Worm (Caenorhabditis elegans): ENCODE data around the gene rpl-12.

Gene rpl-12

DNA sequence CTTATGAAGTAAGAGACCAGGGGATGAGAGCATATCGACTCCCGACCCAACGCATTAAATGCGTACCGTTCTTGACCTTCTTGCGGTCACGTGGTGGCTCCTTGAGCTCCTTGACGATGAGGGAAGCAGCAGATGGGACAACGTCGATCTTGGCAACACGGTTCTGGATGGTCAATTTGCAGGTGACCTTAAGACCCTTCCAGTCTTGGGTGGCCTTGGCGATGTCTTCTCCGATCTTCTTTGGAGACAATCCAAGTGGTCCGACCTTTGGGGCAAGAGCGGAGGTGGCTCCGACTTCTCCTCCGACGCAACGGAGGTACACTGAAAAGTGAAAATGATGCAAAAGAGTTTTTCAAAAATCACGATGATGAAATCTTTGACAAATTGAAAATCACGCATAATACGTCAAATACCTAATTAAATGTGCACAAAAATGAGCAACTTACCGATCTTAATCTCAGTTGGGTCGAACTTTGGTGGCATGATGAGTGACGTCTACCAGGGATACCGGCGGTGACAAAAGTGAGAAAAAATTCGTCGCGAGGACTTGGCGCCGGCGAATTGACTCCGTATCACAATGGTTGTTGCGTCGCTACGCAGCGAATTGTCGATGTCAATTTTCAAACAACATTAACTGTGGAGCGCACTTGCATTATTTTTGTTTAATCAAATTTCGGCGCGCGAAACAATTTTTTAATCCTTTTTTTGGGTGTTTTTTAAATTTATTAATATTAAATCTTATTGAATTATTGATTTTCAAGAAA is at the start of gene rpl-12:
TSS of gene rpl-12 (minus strand) at position 574 of the 764 bp plus-strand sequence.
- no peak for TF ChIP-seq unc-62 (GFP tag; optimal IDR thresholded peaks at IDR 0.05)

- TF ChIP-seq unc-62 (GFP tag; optimal IDR thresholded peaks at IDR 0.05): no peak
These were observed 49.8 kb upstream of the rpl-12 start for ce11 chrIV:13290239-13290638.

- TF ChIP-seq unc-62 (GFP tag; optimal IDR thresholded peaks at IDR 0.05): no peak
These were observed 48.9 kb upstream of the rpl-12 start, which contains the start of gene Y67H2A.10 for ce11 chrIV:13289321-13289720. TSS of gene Y67H2A.10 (minus strand) at chrIV:13289504.

DNA sequence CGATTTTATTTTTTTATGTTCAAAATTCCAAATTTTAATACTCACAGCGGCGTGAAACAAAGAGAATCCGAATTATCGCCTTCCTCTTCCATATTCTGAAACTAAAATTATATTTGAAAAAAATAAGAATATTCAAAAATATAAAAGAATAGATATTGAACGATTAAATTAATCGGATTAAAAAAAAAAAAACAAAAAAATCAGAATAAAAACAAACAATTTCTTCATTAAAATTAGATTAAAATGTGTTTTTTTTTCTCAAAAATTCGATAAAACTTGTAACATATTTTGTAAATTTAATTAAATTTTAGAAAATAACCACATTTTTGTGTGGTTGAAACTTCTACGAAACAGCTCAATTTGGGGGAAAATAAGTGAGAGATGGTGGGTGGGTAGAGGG is 42.3 kb upstream of the rpl-12 start, which contains the start of gene cpsf-3:
TSS of gene cpsf-3 (minus strand) at position 101 of the 400 bp plus-strand sequence.
- no peak for TF ChIP-seq unc-62 (GFP tag; optimal IDR thresholded peaks at IDR 0.05)

DNA sequence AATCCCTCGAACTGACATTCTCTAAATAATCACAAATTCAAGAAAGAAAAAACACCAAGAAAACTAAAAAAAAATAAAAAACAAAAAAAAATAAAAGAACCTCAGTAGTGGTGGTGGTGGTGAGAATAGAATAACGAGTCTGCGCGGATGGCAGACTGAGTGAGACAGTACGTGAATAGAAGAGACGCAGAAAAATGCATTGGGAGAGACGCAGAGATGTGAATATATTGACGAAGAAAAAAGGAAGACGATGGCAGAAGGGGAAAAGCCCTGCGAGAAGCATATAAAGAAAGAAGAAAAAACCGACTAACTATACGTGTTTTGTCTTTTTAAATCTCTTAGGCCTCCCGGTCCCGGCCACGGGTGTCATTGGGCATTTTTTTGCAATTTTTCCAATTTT is 32.0 kb upstream of the rpl-12 start, which contains the start of gene unc-26:
TSS of gene unc-26 (minus strand) at position 23 of the 400 bp plus-strand sequence.
- no peak for TF ChIP-seq unc-62 (GFP tag; optimal IDR thresholded peaks at IDR 0.05)

DNA sequence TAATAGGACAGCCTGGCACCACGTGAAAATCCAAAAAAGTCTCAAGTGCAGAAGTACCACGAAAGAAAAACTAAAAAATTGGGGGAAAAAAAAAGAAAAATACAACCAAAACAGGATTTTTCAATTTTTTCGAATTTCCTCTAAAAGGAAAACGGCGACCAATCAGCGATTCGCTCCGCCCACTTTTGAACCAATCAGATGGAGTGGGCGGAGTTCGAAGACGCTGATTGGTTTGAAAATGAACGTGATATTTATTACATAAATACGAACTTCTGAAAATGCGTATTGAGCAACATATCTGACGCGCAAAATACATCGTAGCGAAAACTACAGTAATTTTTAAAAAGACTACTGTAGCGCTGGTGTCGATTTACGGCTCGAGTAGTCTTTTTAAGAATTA is 27.9 kb upstream of the rpl-12 start:
- TF ChIP-seq unc-62 (GFP tag; optimal IDR thresholded peaks at IDR 0.05): no peak

ce11 chrIV:13261778-13262177 is 21.3 kb upstream of the rpl-12 start:
- no peak for TF ChIP-seq unc-62 (GFP tag; optimal IDR thresholded peaks at IDR 0.05)

DNA sequence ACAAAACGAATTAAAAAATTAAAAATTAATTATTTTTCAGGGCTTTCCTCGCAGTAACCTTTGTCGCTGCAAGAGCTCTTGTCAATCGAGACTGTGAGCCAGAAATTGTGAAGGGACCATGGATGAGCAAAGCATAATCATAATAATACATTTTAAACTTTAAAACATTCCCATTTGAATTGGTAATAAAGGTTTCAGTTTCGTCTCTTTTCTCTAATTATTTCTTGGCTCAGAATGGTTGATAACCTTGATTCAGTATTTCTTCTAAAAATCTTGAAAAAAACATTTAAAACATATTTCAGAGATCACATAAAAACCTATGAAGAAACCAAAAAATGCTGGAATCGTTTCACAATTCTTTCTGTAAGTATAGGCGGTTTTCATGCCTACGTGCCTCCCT is 18.4 kb upstream of the rpl-12 start, which contains the start of gene JC8.16:
TSS of gene JC8.16 (plus strand) at position 301 of the 400 bp plus-strand sequence.
- TF ChIP-seq unc-62 (GFP tag; optimal IDR thresholded peaks at IDR 0.05): no peak

DNA sequence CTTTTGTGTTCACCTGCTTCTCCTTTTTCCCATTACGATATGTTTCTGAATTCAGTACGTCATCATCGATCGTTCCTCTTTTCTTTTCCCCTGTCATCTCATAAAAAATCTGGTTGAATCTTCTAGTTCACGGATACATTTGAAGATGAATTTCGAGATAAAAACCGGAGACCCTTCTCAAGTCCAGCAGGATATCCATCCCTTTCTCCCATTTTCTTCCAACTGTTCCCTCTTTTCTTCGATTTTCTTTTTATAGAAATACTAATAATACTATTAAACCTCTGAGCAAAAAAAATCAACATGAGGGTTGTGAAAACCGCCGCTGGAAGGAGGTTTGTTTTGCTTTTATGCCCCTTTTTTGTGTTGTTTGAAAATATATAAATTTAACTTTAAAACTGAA is 15.4 kb upstream of the rpl-12 start, which contains the start of gene bus-12:
TSS of gene bus-12 (plus strand) at position 301 of the 400 bp plus-strand sequence.
- no peak for TF ChIP-seq unc-62 (GFP tag; optimal IDR thresholded peaks at IDR 0.05)

DNA sequence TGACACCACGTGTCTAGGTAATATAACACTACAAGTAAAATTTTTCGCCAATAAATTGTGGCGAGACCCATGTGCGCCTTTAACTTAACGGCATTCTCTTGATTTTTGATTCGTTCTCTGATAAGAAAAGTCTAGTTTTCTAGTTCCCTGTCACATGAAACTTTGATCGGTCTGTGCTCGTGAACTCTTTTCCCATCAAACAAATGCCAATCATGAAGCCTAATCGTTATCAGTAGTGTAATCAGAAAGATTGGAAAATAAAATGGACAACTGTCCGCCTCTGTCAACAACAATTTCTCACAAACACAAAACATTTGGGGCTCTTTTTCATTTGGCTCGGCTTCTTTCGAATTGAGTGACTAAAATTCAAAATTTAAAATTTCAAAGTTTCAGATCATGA is 13.4 kb upstream of the rpl-12 start, which contains the start of gene ttr-45:
TSS of gene ttr-45 (plus strand) at position 385 of the 400 bp plus-strand sequence.
- no peak for TF ChIP-seq unc-62 (GFP tag; optimal IDR thresholded peaks at IDR 0.05)

ce11 chrIV:13252211-13252610 is 11.8 kb upstream of the rpl-12 start, which contains the start of gene ttr-51:
TSS of gene ttr-51 (minus strand) at chrIV:13252311.
- no peak for TF ChIP-seq unc-62 (GFP tag; optimal IDR thresholded peaks at IDR 0.05)

DNA sequence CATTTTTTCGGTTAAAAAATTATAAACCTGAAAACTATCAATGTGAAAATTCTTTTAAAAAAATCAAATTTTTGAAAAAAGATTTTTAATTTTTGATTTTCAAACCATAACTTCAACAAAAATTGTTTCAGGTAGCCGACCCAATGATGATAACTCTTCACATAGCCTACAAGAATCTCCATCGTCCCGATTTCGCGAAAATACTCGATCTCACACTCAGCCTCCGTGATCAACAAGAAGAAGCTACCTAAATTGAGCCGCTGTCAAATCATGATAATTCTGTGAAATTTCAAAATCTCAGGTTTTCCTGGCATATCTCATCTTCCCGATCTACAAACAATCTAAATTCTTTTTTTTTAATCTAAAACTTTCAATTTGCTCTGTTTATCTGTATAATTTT is 9.8 kb upstream of the rpl-12 start:
- TF ChIP-seq unc-62 (GFP tag; optimal IDR thresholded peaks at IDR 0.05): no peak

ce11 chrIV:13247780-13248179 is 7.3 kb upstream of the rpl-12 start:
- no peak for TF ChIP-seq unc-62 (GFP tag; optimal IDR thresholded peaks at IDR 0.05)

ce11 chrIV:13246961-13247360 is 6.5 kb upstream of the rpl-12 start, which contains the start of gene JC8.7:
TSS of gene JC8.7 (plus strand) at chrIV:13247261.
- no peak for TF ChIP-seq unc-62 (GFP tag; optimal IDR thresholded peaks at IDR 0.05)

- TF ChIP-seq unc-62 (GFP tag; optimal IDR thresholded peaks at IDR 0.05): no peak
These were observed 3.6 kb upstream of the rpl-12 start, which contains the start of gene cox-11 for ce11 chrIV:13244024-13244423. TSS of gene cox-11 (plus strand) at chrIV:13244324.

- TF ChIP-seq unc-62 (GFP tag; optimal IDR thresholded peaks at IDR 0.05): no peak
These were observed 2.9 kb upstream of the rpl-12 start, which contains the start of gene JC8.4 for ce11 chrIV:13243375-13243774. TSS of gene JC8.4 (plus strand) at chrIV:13243675.

DNA sequence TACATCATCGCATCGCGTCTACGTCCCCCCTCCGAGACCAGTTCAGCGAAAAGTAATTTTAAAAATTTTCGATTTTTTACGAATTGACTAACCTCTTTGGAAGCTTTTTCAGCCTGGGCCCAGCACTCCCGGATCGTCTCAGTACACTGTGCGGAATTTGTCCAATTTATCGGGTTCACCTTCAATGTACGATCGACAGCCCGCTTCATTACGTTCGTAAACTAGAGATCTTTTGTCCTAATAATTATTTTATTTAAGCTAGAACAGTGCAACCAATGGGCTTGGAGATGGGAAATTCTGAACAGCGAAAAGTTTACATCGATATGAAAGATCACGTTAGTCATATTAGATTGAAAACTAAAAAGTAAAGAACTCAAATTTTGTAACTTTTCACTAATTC is 889 bp upstream of the rpl-12 start:
- no peak for TF ChIP-seq unc-62 (GFP tag; optimal IDR thresholded peaks at IDR 0.05)

All from whole organism, dauer.